Fruit fly (Drosophila melanogaster): ENCODE measurements around the gene m.

The m gene

dm6 chrX:11775987-11776587, 22.0 kb downstream of the m start (continued):
- TF ChIP-seq mld (GFP tag; IDR thresholded peaks at IDR 0.05; ENCODE audit: partially characterized antibody) (no peak), CG6254 (GFP tag; optimal IDR thresholded peaks at IDR 0.05) (peak; percentile 45), CG7928 (GFP tag; optimal IDR thresholded peaks at IDR 0.05) (no peak), CG1233 (GFP tag; optimal IDR thresholded peaks at IDR 0.05) (peak; percentile 33), Myb (GFP tag; optimal IDR thresholded peaks at IDR 0.05) (peak; percentile 21), Rfx (GFP tag; IDR thresholded peaks at IDR 0.05) (no peak), Sox102F (GFP tag; optimal IDR thresholded peaks at IDR 0.05) (no peak), insv (GFP tag; optimal IDR thresholded peaks at IDR 0.05) (no peak), pnt (GFP tag; optimal IDR thresholded peaks at IDR 0.05) (peak; percentile 57), CG9932 (GFP tag; IDR thresholded peaks at IDR 0.05) (no peak), Xbp1 (GFP tag; optimal IDR thresholded peaks at IDR 0.05) (peak; percentile 32), E2f1 (GFP tag; IDR thresholded peaks at IDR 0.05) (0 out of 2 replicates have a peak, but pooled peaks have one; percentile 38), Ets65A (GFP tag) (peak; percentile 57), B-H2 (GFP tag; optimal IDR thresholded peaks at IDR 0.05) (no peak), Hr78 (GFP tag; optimal IDR thresholded peaks at IDR 0.05) (no peak), Gsc (GFP tag; IDR thresholded peaks at IDR 0.05) (peak; percentile 47; the same call in 1 of the 2 replicates), Ptx1 (GFP tag; IDR thresholded peaks at IDR 0.05) (peak; percentile 58), Deaf1 (tag; optimal IDR thresholded peaks at IDR 0.05) (peak; percentile 25), CG4820 (GFP tag; optimal IDR thresholded peaks at IDR 0.05) (peak; percentile 46), Dll (GFP tag; IDR thresholded peaks at IDR 0.05; ENCODE audit: partially characterized antibody) (no peak), nerfin-1 (tag; optimal IDR thresholded peaks at IDR 0.05) (peak; percentile 43), Stat92E (GFP tag; optimal IDR thresholded peaks at IDR 0.05) (no peak), CG18599 (GFP tag; optimal IDR thresholded peaks at IDR 0.05) (peak; percentile 55), CG2889 (GFP tag; IDR thresholded peaks at IDR 0.05) (no peak), CG2116 (GFP tag; optimal IDR thresholded peaks at IDR 0.05) (no peak), CG34376 (GFP tag; optimal IDR thresholded peaks at IDR 0.05) (no peak), wek (GFP tag; optimal IDR thresholded peaks at IDR 0.05) (no peak), CG10431 (GFP tag; optimal IDR thresholded peaks at IDR 0.05) (no peak), H2.0 (GFP tag; IDR thresholded peaks at IDR 0.05) (0 out of 2 replicates have a peak, but pooled peaks have one; percentile 15), CG11398 (GFP tag; optimal IDR thresholded peaks at IDR 0.05) (peak; percentile 11), CG15011 (GFP tag; optimal IDR thresholded peaks at IDR 0.05) (peak; percentile 2), CG15514 (GFP tag; optimal IDR thresholded peaks at IDR 0.05) (peak; percentile 12), NfI (GFP tag; optimal IDR thresholded peaks at IDR 0.05) (peak; percentile 7), CG8765 (GFP tag; IDR thresholded peaks at IDR 0.05) (peak; percentile 60; the same call in 1 of the 2 replicates), peb (GFP tag; IDR thresholded peaks at IDR 0.05) (peak; percentile 27; the same call in 1 of the 2 replicates), kni (GFP tag; optimal IDR thresholded peaks at IDR 0.05) (peak; percentile 8), CG2199 (GFP tag; IDR thresholded peaks at IDR 0.05) (no peak), Aef1 (GFP tag; IDR thresholded peaks at IDR 0.05) (no peak), Jarid2 (GFP tag; optimal IDR thresholded peaks at IDR 0.05) (peak; percentile 30), CG4328 (GFP tag; optimal IDR thresholded peaks at IDR 0.05) (no peak), CG9437 (GFP tag; optimal IDR thresholded peaks at IDR 0.05) (no peak), CG32532 (GFP tag; IDR thresholded peaks at IDR 0.05) (no peak), CG6683 (GFP tag; optimal IDR thresholded peaks at IDR 0.05) (no peak), CG33557 (GFP tag; optimal IDR thresholded peaks at IDR 0.05) (peak; percentile 79), CG13775 (GFP tag; optimal IDR thresholded peaks at IDR 0.05) (peak; percentile 49), CG31224 (GFP tag; IDR thresholded peaks at IDR 0.05) (no peak), fd3F (GFP tag; optimal IDR thresholded peaks at IDR 0.05) (no peak), chinmo (GFP tag; IDR thresholded peaks at IDR 0.05; ENCODE audit: partially characterized antibody) (no peak), Antp (GFP tag; optimal IDR thresholded peaks at IDR 0.05) (peak; percentile 48)
